Fruit fly (Drosophila melanogaster) whole organism, prepupa: ENCODE measurements around the gene vas.

Experiments
- Blimp-1 ChIP-seq: fragments of 200-800 bp; sonication (Bioruptor generic); optimal IDR thresholded peaks from 3 replicates; lab custom pipeline; 2017; ENCODE audit warnings: missing biosample characterization, missing genetic modification characterization, mild to moderate bottlenecking, moderate library complexity, missing genetic modification reagents
- CG10631 ChIP-seq: fragments of 200-800 bp; sonication (Bioruptor generic); optimal IDR thresholded peaks from 2 replicates; lab custom pipeline; 2016; ENCODE audit warnings: missing biosample characterization, missing genetic modification characterization
- CG11294 ChIP-seq: fragments of 200-800 bp; sonication (Bioruptor generic); IDR thresholded peaks from 2 replicates; pipeline ENCODE4 v1.3.6; 2022; ENCODE audit warnings: missing biosample characterization, missing genetic modification characterization
- CG11762 ChIP-seq: fragments of 200-800 bp; sonication (Bioruptor generic); optimal IDR thresholded peaks from 3 replicates; lab custom pipeline; 2016; ENCODE audit warnings: missing biosample characterization, missing genetic modification characterization; ENCODE audit not compliant: insufficient read depth
- CG16779 ChIP-seq: fragments of 200-800 bp; sonication (Bioruptor generic); optimal IDR thresholded peaks from 3 replicates; lab custom pipeline; 2017; ENCODE audit warnings: missing biosample characterization, mild to moderate bottlenecking, missing genetic modification characterization
- CG31627 ChIP-seq: fragments of 200-800 bp; sonication (Bioruptor generic); optimal IDR thresholded peaks from 3 replicates; lab custom pipeline; 2016; ENCODE audit warnings: missing biosample characterization, missing genetic modification characterization
- CG6163 ChIP-seq: fragments of 200-800 bp; sonication (Bioruptor generic); IDR thresholded peaks from 3 replicates; pipeline ENCODE4 v1.3.6; 2022; ENCODE audit warnings: missing biosample characterization, missing genetic modification characterization
- CG6276 ChIP-seq: fragments of 200-800 bp; sonication (Bioruptor generic); optimal IDR thresholded peaks from 2 replicates; lab custom pipeline; 2017; ENCODE audit warnings: missing biosample characterization, mild to moderate bottlenecking, missing genetic modification characterization
- CG7368 ChIP-seq: fragments of 200-800 bp; sonication (Bioruptor generic); optimal IDR thresholded peaks from 3 replicates; lab custom pipeline; 2016; ENCODE audit warnings: missing biosample characterization, missing genetic modification characterization
- CG8119 ChIP-seq: fragments of 200-800 bp; sonication (Bioruptor generic); IDR thresholded peaks from 3 replicates; pipeline ENCODE4 v1.3.6; 2022; ENCODE audit warnings: missing biosample characterization, missing genetic modification characterization
- CG8319 ChIP-seq: fragments of 200-800 bp; sonication (Bioruptor generic); optimal IDR thresholded peaks from 3 replicates; lab custom pipeline; 2016; ENCODE audit warnings: missing biosample characterization, missing genetic modification characterization
- CG9139 ChIP-seq: fragments of 200-800 bp; sonication (Bioruptor generic); optimal IDR thresholded peaks from 3 replicates; lab custom pipeline; 2017; ENCODE audit warnings: missing biosample characterization, mild to moderate bottlenecking, missing genetic modification characterization
- Eip75B ChIP-seq: fragments of 200-800 bp; sonication (Bioruptor generic); optimal IDR thresholded peaks from 3 replicates; lab custom pipeline; 2016; ENCODE audit warnings: missing biosample characterization, missing genetic modification characterization
- Eip78C ChIP-seq: fragments of 200-800 bp; sonication (Bioruptor generic); peaks from one replicate; lab custom pipeline; 2016; ENCODE audit warnings: missing biosample characterization, missing genetic modification characterization
- Eip93F ChIP-seq: fragments of 200-800 bp; sonication (Bioruptor generic); optimal IDR thresholded peaks from 2 replicates; lab custom pipeline; 2016; ENCODE audit warnings: missing biosample characterization, mild to moderate bottlenecking, missing genetic modification characterization
- Hr38 ChIP-seq: sonication (Bioruptor generic); optimal IDR thresholded peaks from 2 replicates; lab custom pipeline; 2016; ENCODE audit warnings: missing biosample characterization, missing genetic modification characterization
- Hr39 ChIP-seq: fragments of 200-800 bp; sonication (Bioruptor generic); optimal IDR thresholded peaks from 2 replicates; lab custom pipeline; 2016; ENCODE audit warnings: missing biosample characterization, missing genetic modification characterization
- Met ChIP-seq: fragments of 200-800 bp; sonication (Bioruptor generic); optimal IDR thresholded peaks from 3 replicates; lab custom pipeline; 2016; ENCODE audit warnings: missing biosample characterization, missing genetic modification characterization
- OdsH ChIP-seq: fragments of 200-800 bp; sonication (Bioruptor generic); optimal IDR thresholded peaks from 3 replicates; lab custom pipeline; 2016; ENCODE audit warnings: missing biosample characterization, missing genetic modification characterization
- Sox14 ChIP-seq: fragments of 200-800 bp; sonication (Bioruptor generic); optimal IDR thresholded peaks from 3 replicates; lab custom pipeline; 2016; ENCODE audit warnings: missing biosample characterization, missing genetic modification characterization
- achi ChIP-seq: fragments of 200-800 bp; sonication (Bioruptor generic); optimal IDR thresholded peaks from 3 replicates; lab custom pipeline; 2016; ENCODE audit warnings: missing biosample characterization, missing genetic modification characterization
- eg ChIP-seq: fragments of 200-800 bp; sonication (Bioruptor generic); IDR thresholded peaks from 3 replicates; pipeline ENCODE4 v1.3.6; 2022; ENCODE audit warnings: missing biosample characterization, missing genetic modification characterization
- fd59A ChIP-seq: fragments of 200-800 bp; sonication (Bioruptor generic); optimal IDR thresholded peaks from 2 replicates; lab custom pipeline; 2017; ENCODE audit warnings: missing biosample characterization, mild to moderate bottlenecking, missing genetic modification characterization, missing genetic modification reagents
- fkh ChIP-seq: fragments of 200-800 bp; sonication (Bioruptor generic); optimal IDR thresholded peaks from 3 replicates; lab custom pipeline; 2017; ENCODE audit warnings: missing biosample characterization, mild to moderate bottlenecking, missing genetic modification characterization, moderate library complexity
- lz ChIP-seq: fragments of 200-800 bp; sonication (Bioruptor generic); optimal IDR thresholded peaks from 3 replicates; lab custom pipeline; 2016; ENCODE audit warnings: missing biosample characterization, missing genetic modification characterization
- net ChIP-seq: fragments of 200-800 bp; sonication (Bioruptor generic); optimal IDR thresholded peaks from 3 replicates; lab custom pipeline; 2016; ENCODE audit warnings: missing biosample characterization, missing genetic modification characterization
- salr ChIP-seq, 2 experiments: fragments of 200-800 bp; sonication (Bioruptor generic); optimal IDR thresholded peaks; 3 replicates each; lab custom pipeline; 2016 to 2018; ENCODE audit warnings: missing biosample characterization in 2 of 2, missing genetic modification characterization in 2 of 2, mild to moderate bottlenecking in 1 of 2
- spab ChIP-seq: fragments of 200-800 bp; sonication (Bioruptor generic); optimal IDR thresholded peaks from 2 replicates; lab custom pipeline; 2017; ENCODE audit warnings: missing biosample characterization, mild to moderate bottlenecking, missing genetic modification characterization, missing genetic modification reagents
- ss ChIP-seq, 2 experiments: fragments of 200-800 bp; sonication (Bioruptor generic); optimal IDR thresholded peaks; 2 replicates in 1 of 2; 3 replicates in 1 of 2; lab custom pipeline; 2017 to 2018; ENCODE audit warnings: mild to moderate bottlenecking in 2 of 2, missing biosample characterization in 2 of 2, missing genetic modification characterization in 2 of 2, moderate library complexity in 1 of 2
- svp ChIP-seq: fragments of 200-800 bp; sonication (Bioruptor generic); peaks from one replicate; lab custom pipeline; 2016; ENCODE audit warnings: missing biosample characterization, missing genetic modification characterization
- vri ChIP-seq: fragments of 200-800 bp; sonication (Bioruptor generic); optimal IDR thresholded peaks from 3 replicates; lab custom pipeline; 2016; ENCODE audit warnings: missing biosample characterization, mild to moderate bottlenecking, missing genetic modification characterization

Gene vas

DNA sequence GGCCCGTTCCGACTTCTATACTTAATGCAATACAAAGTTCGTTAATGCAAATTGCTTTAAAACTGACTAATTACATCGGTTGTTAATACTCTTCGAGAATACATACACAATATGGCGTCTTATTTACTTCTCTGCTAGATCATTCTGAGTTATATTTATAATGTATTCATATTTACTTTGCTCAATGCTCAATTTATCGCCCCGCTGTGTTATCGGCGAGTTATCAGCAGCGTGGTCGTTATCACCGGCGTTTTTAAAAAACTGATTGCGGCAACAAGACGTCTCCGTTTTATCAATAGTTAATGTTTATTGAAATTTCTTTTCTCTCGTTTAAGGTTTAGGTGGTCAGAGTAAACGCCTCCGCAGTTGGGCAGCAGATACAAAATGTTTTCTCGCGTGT, 2.5 kb upstream of the vas start:
- TF ChIP-seq Eip75B (no peak), Hr38 (no peak), spab (GFP tag; lab: Kevin White, UChicago) (no peak), CG6163 (GFP tag; lab: Robert Waterston, UW) (no peak), CG6276 (GFP tag; lab: Kevin White, UChicago) (no peak), CG9139 (GFP tag; lab: Kevin White, UChicago) (no peak), Met (no peak), CG8319 (GFP tag; lab: Kevin White, UChicago) (no peak)

dm6 chr2L:15060580-15061005, 863 bp upstream of the vas start, which contains the start of gene TfIIS:
Gene TfIIS, minus strand, starts transcription at chr2L:15060757.
- TF ChIP-seq CG31627 (no peak), svp (GFP tag; lab: Kevin White, UChicago) (peak; percentile 84), CG7368 (GFP tag; lab: Kevin White, UChicago) (no peak), Eip78C (GFP tag; lab: Kevin White, UChicago) (peak; percentile 21), fkh (GFP tag; lab: Kevin White, UChicago) (peak; percentile 47), Met (no peak), lz (no peak), CG6276 (GFP tag; lab: Kevin White, UChicago) (no peak), OdsH (GFP tag; lab: Kevin White, UChicago) (no peak), CG11762 (GFP tag; lab: Kevin White, UChicago) (no peak), fd59A (GFP tag; lab: Kevin White, UChicago) (no peak)

DNA sequence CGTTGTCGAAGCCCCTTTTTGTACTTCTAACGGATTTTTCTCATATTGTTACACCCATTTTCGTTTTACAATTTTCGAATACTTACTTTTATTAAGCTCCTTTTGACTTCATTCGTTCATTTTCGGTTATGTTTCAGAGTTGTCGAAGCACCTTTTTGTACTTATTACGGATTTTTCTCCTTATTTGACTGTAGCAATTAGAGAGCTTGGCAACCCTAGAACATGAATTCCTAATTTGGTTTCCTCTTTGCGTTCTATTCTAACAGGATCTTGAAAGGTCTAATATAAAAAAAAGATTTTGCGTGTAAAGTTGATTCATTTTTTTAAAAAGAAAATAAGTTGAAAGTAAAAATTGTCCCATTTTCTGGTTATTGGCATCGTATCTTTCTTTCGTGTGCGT, 639 bp downstream of the vas start:
- no peak for TF ChIP-seq spab (GFP tag; lab: Kevin White, UChicago)
- TF ChIP-seq, all 60 proteins: peak for 0

dm6 chr2L:15065663-15066062, 4.2 kb downstream of the vas start:
- TF ChIP-seq Eip78C (GFP tag; lab: Kevin White, UChicago) (peak; percentile 36), CG8119 (no peak)

dm6 chr2L:15066141-15066540, 4.7 kb downstream of the vas start:
- peak; percentile 24 for TF ChIP-seq Eip78C (GFP tag; lab: Kevin White, UChicago)
- no peak for TF ChIP-seq CG16779

dm6 chr2L:15067832-15068231, 6.4 kb downstream of the vas start:
- no peak for TF ChIP-seq CG8119
- TF ChIP-seq achi (GFP tag; lab: Kevin White, UChicago) = no peak
- peak; percentile 93 for TF ChIP-seq svp (GFP tag; lab: Kevin White, UChicago)
- no peak for TF ChIP-seq Eip93F (GFP tag; lab: Kevin White, UChicago)
- TF ChIP-seq salr (GFP tag; optimal IDR thresholded peaks at IDR 0.05; lab: Kevin White, UChicago) = no peak
- TF ChIP-seq spab (GFP tag; lab: Kevin White, UChicago) = no peak
- no peak for TF ChIP-seq Blimp-1 (GFP tag; lab: Kevin White, UChicago)
- TF ChIP-seq Eip75B = peak; percentile 20
- peak; percentile 64 for TF ChIP-seq vri (GFP tag; lab: Kevin White, UChicago)
- peak; percentile 48 for TF ChIP-seq Sox14
- TF ChIP-seq eg (GFP tag; lab: Robert Waterston, UW) = no peak
- no peak for TF ChIP-seq CG16779
- peak in 1 of 2 experiments; percentile 83 for TF ChIP-seq ss (GFP tag; optimal IDR thresholded peaks at IDR 0.05; lab: Kevin White, UChicago)
- no peak for TF ChIP-seq CG11294 (GFP tag; lab: Robert Waterston, UW)
- TF ChIP-seq CG9139 (GFP tag; lab: Kevin White, UChicago) = no peak
- peak; percentile 74 for TF ChIP-seq fkh (GFP tag; lab: Kevin White, UChicago)
- TF ChIP-seq Eip78C (GFP tag; lab: Kevin White, UChicago) = peak; percentile 48
- no peak for TF ChIP-seq Met
- TF ChIP-seq CG10631 (GFP tag; lab: Kevin White, UChicago) = no peak
- no peak for TF ChIP-seq Hr39
- TF ChIP-seq net = no peak
